Fruit fly (Drosophila melanogaster) whole organism, embryonic: Measurements from ENCODE around the gene Teh1.

Experiments
- Abd-B ChIP-seq: fragments of 200-800 bp; sonication (Bioruptor generic); optimal IDR thresholded peaks from 2 replicates; lab custom pipeline; 2018; ENCODE audit warnings: missing biosample characterization, mild to moderate bottlenecking, missing genetic modification characterization, moderate library complexity
- CG10209 ChIP-seq: fragments of 200-800 bp; sonication (Bioruptor generic); optimal IDR thresholded peaks from 3 replicates; lab custom pipeline; 2017; ENCODE audit warnings: missing biosample characterization, mild to moderate bottlenecking, missing genetic modification characterization, missing genetic modification reagents
- CG1024 ChIP-seq: fragments of 200-800 bp; sonication (Bioruptor generic); IDR thresholded peaks from 2 replicates; pipeline ENCODE4 v1.3.6; 2022; ENCODE audit warnings: missing biosample characterization, missing genetic modification characterization
- CG10366 ChIP-seq: fragments of 200-800 bp; sonication (Bioruptor generic); IDR thresholded peaks from 2 replicates; pipeline ENCODE4 v1.3.6; 2022; ENCODE audit warnings: missing biosample characterization, missing genetic modification characterization
- CG10543 ChIP-seq: fragments of 200-800 bp; sonication (Bioruptor generic); optimal IDR thresholded peaks from 3 replicates; lab custom pipeline; 2017; ENCODE audit warnings: missing biosample characterization, mild to moderate bottlenecking, missing genetic modification characterization, moderate library complexity
- CG11695 ChIP-seq: fragments of 200-800 bp; sonication (Bioruptor generic); IDR thresholded peaks from 3 replicates; pipeline ENCODE4 v1.3.6; 2022; ENCODE audit warnings: missing biosample characterization, missing genetic modification characterization
- CG11696 ChIP-seq: fragments of 200-800 bp; sonication (Bioruptor generic); IDR thresholded peaks from 2 replicates; pipeline ENCODE4 v1.3.6; 2022; ENCODE audit warnings: missing biosample characterization, missing genetic modification characterization
- CG11723 ChIP-seq: fragments of 200-800 bp; sonication (Bioruptor generic); optimal IDR thresholded peaks from 2 replicates; lab custom pipeline; 2017; ENCODE audit warnings: missing biosample characterization, mild to moderate bottlenecking, missing genetic modification characterization
- CG12219 ChIP-seq: fragments of 200-800 bp; sonication (Bioruptor generic); optimal IDR thresholded peaks from 3 replicates; lab custom pipeline; 2018; ENCODE audit warnings: missing biosample characterization, mild to moderate bottlenecking, missing genetic modification characterization
- CG12659 ChIP-seq: fragments of 200-800 bp; sonication (Bioruptor generic); optimal IDR thresholded peaks from 3 replicates; lab custom pipeline; 2017; ENCODE audit warnings: mild to moderate bottlenecking, missing biosample characterization, missing genetic modification reagents, missing genetic modification characterization
- CG1603 ChIP-seq: fragments of 200-800 bp; sonication (Bioruptor generic); optimal IDR thresholded peaks from 2 replicates; lab custom pipeline; 2019; ENCODE audit warnings: missing biosample characterization, mild to moderate bottlenecking, missing genetic modification characterization, moderate library complexity
- CG1832 ChIP-seq: fragments of 200-800 bp; sonication (Bioruptor generic); optimal IDR thresholded peaks from 2 replicates; lab custom pipeline; 2017; ENCODE audit warnings: missing biosample characterization, mild to moderate bottlenecking, missing genetic modification characterization, inconsistent platforms
- CG2116 ChIP-seq: fragments of 200-800 bp; sonication (Bioruptor generic); optimal IDR thresholded peaks from 3 replicates; lab custom pipeline; 2018; ENCODE audit warnings: missing biosample characterization, mild to moderate bottlenecking, missing genetic modification characterization
- CG2120 ChIP-seq: fragments of 200-800 bp; sonication (Bioruptor generic); optimal IDR thresholded peaks from 3 replicates; lab custom pipeline; 2016; ENCODE audit warnings: missing biosample characterization, missing genetic modification characterization
- CG3065 ChIP-seq: fragments of 200-800 bp; sonication (Bioruptor generic); optimal IDR thresholded peaks from 2 replicates; lab custom pipeline; 2016; ENCODE audit warnings: missing biosample characterization, missing genetic modification characterization
- CG4424 ChIP-seq: fragments of 200-800 bp; sonication (Bioruptor generic); optimal IDR thresholded peaks from 3 replicates; lab custom pipeline; 2016; ENCODE audit warnings: missing biosample characterization, missing genetic modification characterization
- CG4730 ChIP-seq: fragments of 200-800 bp; sonication (Bioruptor generic); IDR thresholded peaks from 2 replicates; pipeline ENCODE4 v1.3.6; 2022; ENCODE audit warnings: missing biosample characterization, missing genetic modification characterization
- CG8290 ChIP-seq, 3 experiments: fragments of 200-800 bp; sonication (Bioruptor generic); optimal IDR thresholded peaks; 2 replicates each; lab custom pipeline; 2016 to 2019; ENCODE audit warnings: missing biosample characterization in 3 of 3, missing genetic modification characterization in 3 of 3, mild to moderate bottlenecking in 2 of 3, moderate library complexity in 1 of 3
- CG8388 ChIP-seq: fragments of 200-800 bp; sonication (Bioruptor generic); optimal IDR thresholded peaks from 2 replicates; lab custom pipeline; 2019; ENCODE audit warnings: missing biosample characterization, mild to moderate bottlenecking, missing genetic modification characterization, moderate library complexity
- CG9609 ChIP-seq: fragments of 200-800 bp; sonication (Bioruptor generic); optimal IDR thresholded peaks from 3 replicates; lab custom pipeline; 2016; ENCODE audit warnings: missing biosample characterization, missing genetic modification characterization
- D19A ChIP-seq: fragments of 200-800 bp; optimal IDR thresholded peaks from 3 replicates; lab custom pipeline; 2019; ENCODE audit warnings: missing biosample characterization, mild to moderate bottlenecking, missing genetic modification characterization, moderate library complexity
- Deaf1 ChIP-seq: fragments of 200-800 bp; optimal IDR thresholded peaks from 3 replicates; lab custom pipeline; 2019; ENCODE audit warnings: missing biosample characterization, mild to moderate bottlenecking, missing genetic modification characterization, moderate library complexity
- HmgZ ChIP-seq: fragments of 200-800 bp; sonication (Bioruptor generic); optimal IDR thresholded peaks from 2 replicates; lab custom pipeline; 2018; ENCODE audit warnings: missing biosample characterization, mild to moderate bottlenecking, missing genetic modification characterization
- Hr51 ChIP-seq, 2 experiments: fragments of 200-800 bp; sonication (Bioruptor generic); optimal IDR thresholded peaks; 2 replicates in 1 of 2; 3 replicates in 1 of 2; lab custom pipeline; 2016 to 2018; ENCODE audit warnings: missing biosample characterization in 2 of 2, missing genetic modification characterization in 2 of 2, mild to moderate bottlenecking in 1 of 2, moderate library complexity in 1 of 2
- Kr ChIP-seq: fragments of 200-800 bp; sonication (Bioruptor generic); optimal IDR thresholded peaks from 2 replicates; lab custom pipeline; 2017; ENCODE audit warnings: missing biosample characterization, mild to moderate bottlenecking, missing genetic modification characterization
- Meics ChIP-seq: fragments of 200-800 bp; sonication (Bioruptor generic); optimal IDR thresholded peaks from 2 replicates; lab custom pipeline; 2017; ENCODE audit warnings: missing biosample characterization, mild to moderate bottlenecking, missing genetic modification characterization
- Rx ChIP-seq: fragments of 200-800 bp; sonication (Bioruptor generic); IDR thresholded peaks from 2 replicates; pipeline ENCODE4 v1.3.6; 2022; ENCODE audit warnings: missing biosample characterization, missing genetic modification characterization
- Ssrp ChIP-seq: fragments of 200-800 bp; sonication (Bioruptor generic); optimal IDR thresholded peaks from 2 replicates; lab custom pipeline; 2018; ENCODE audit warnings: missing biosample characterization, mild to moderate bottlenecking, missing genetic modification characterization, moderate library complexity
- br ChIP-seq: fragments of >200 bp; optimal IDR thresholded peaks from 2 replicates; lab custom pipeline; 2017
- cato ChIP-seq: fragments of 200-800 bp; sonication (Bioruptor generic); optimal IDR thresholded peaks from 2 replicates; lab custom pipeline; 2016; ENCODE audit warnings: missing biosample characterization, missing genetic modification characterization, borderline replicate concordance
- crol ChIP-seq: fragments of 200-800 bp; sonication (Bioruptor generic); IDR thresholded peaks from 2 replicates; pipeline ENCODE4 v1.3.6; 2022; ENCODE audit warnings: missing biosample characterization, missing genetic modification characterization
- crp ChIP-seq, 2 experiments: fragments of 200-800 bp; sonication (Bioruptor generic); optimal IDR thresholded peaks; 2 replicates in 1 of 2; 3 replicates in 1 of 2; lab custom pipeline; 2017; ENCODE audit warnings: missing biosample characterization in 2 of 2, missing genetic modification characterization in 2 of 2, mild to moderate bottlenecking in 1 of 2, moderate library complexity in 1 of 2
- fu2 ChIP-seq: fragments of 200-800 bp; sonication (Bioruptor generic); optimal IDR thresholded peaks from 2 replicates; lab custom pipeline; 2016; ENCODE audit warnings: missing biosample characterization, missing genetic modification characterization
- gcm2 ChIP-seq: fragments of 200-800 bp; sonication (Bioruptor generic); optimal IDR thresholded peaks from 2 replicates; lab custom pipeline; 2016; ENCODE audit warnings: missing biosample characterization, missing genetic modification characterization
- grau ChIP-seq: fragments of 200-800 bp; optimal IDR thresholded peaks from 3 replicates; lab custom pipeline; 2019; ENCODE audit warnings: missing biosample characterization, mild to moderate bottlenecking, missing genetic modification characterization, moderate library complexity
- jigr1 ChIP-seq: fragments of 200-800 bp; sonication (Bioruptor generic); IDR thresholded peaks from 3 replicates; pipeline ENCODE4 v1.3.6; 2022; ENCODE audit warnings: missing biosample characterization, missing genetic modification characterization
- jumu ChIP-seq: fragments of 200-800 bp; sonication (Bioruptor generic); optimal IDR thresholded peaks from 3 replicates; lab custom pipeline; 2016; ENCODE audit warnings: missing biosample characterization, missing genetic modification characterization
- kah ChIP-seq: fragments of 200-800 bp; sonication (Bioruptor generic); optimal IDR thresholded peaks from 2 replicates; lab custom pipeline; 2018; ENCODE audit warnings: missing biosample characterization, mild to moderate bottlenecking, missing genetic modification characterization
- nerfin-1 ChIP-seq: fragments of 200-800 bp; sonication (Bioruptor generic); optimal IDR thresholded peaks from 3 replicates; lab custom pipeline; 2019; ENCODE audit warnings: missing biosample characterization, mild to moderate bottlenecking, missing genetic modification characterization, moderate library complexity
- otp ChIP-seq: fragments of 200-800 bp; sonication (Bioruptor generic); IDR thresholded peaks from 3 replicates; pipeline ENCODE4, ENCODE4 v1.3.6; 2022; ENCODE audit warnings: missing biosample characterization, missing genetic modification characterization
- pb ChIP-seq: fragments of 200-800 bp; sonication (Bioruptor generic); optimal IDR thresholded peaks from 3 replicates; lab custom pipeline; 2016; ENCODE audit warnings: missing biosample characterization, missing genetic modification characterization
- pfk ChIP-seq: fragments of 200-800 bp; sonication (Bioruptor generic); optimal IDR thresholded peaks from 2 replicates; lab custom pipeline; 2018; ENCODE audit warnings: missing biosample characterization, mild to moderate bottlenecking, missing genetic modification characterization, moderate library complexity
- pum ChIP-seq: fragments of 200-800 bp; sonication (Bioruptor generic); optimal IDR thresholded peaks from 2 replicates; lab custom pipeline; 2016; ENCODE audit warnings: missing biosample characterization, missing genetic modification characterization
- sob ChIP-seq: fragments of 200-800 bp; sonication (Bioruptor generic); IDR thresholded peaks from 2 replicates; pipeline ENCODE4 v1.3.6; 2022; ENCODE audit warnings: missing biosample characterization, missing genetic modification characterization
- ssp ChIP-seq: fragments of 200-800 bp; sonication (Bioruptor generic); IDR thresholded peaks from 2 replicates; pipeline ENCODE4 v1.3.6; 2022; ENCODE audit warnings: missing biosample characterization, missing genetic modification characterization
- tna ChIP-seq: fragments of 200-800 bp; sonication (Bioruptor generic); IDR thresholded peaks from 2 replicates; pipeline ENCODE4 v1.3.6; 2022; ENCODE audit warnings: missing biosample characterization, missing genetic modification characterization; ENCODE audit not compliant: partially characterized antibody
- tx ChIP-seq: fragments of 200-800 bp; sonication (Bioruptor generic); optimal IDR thresholded peaks from 2 replicates; lab custom pipeline; 2016; ENCODE audit warnings: missing biosample characterization, missing genetic modification characterization
- unc-4 ChIP-seq: fragments of 200-800 bp; sonication (Bioruptor generic); IDR thresholded peaks from 2 replicates; pipeline ENCODE4 v1.3.6; 2022; ENCODE audit warnings: missing biosample characterization, missing genetic modification characterization; ENCODE audit not compliant: partially characterized antibody
- vvl ChIP-seq: fragments of 200-800 bp; sonication (Bioruptor generic); IDR thresholded peaks from 2 replicates; pipeline ENCODE4 v1.3.6; 2022; ENCODE audit warnings: missing biosample characterization, missing genetic modification characterization
- zen ChIP-seq: fragments of 200-800 bp; sonication (Bioruptor generic); optimal IDR thresholded peaks from 3 replicates; lab custom pipeline; 2018; ENCODE audit warnings: missing biosample characterization, mild to moderate bottlenecking, missing genetic modification characterization, moderate library complexity

Gene Teh1

DNA sequence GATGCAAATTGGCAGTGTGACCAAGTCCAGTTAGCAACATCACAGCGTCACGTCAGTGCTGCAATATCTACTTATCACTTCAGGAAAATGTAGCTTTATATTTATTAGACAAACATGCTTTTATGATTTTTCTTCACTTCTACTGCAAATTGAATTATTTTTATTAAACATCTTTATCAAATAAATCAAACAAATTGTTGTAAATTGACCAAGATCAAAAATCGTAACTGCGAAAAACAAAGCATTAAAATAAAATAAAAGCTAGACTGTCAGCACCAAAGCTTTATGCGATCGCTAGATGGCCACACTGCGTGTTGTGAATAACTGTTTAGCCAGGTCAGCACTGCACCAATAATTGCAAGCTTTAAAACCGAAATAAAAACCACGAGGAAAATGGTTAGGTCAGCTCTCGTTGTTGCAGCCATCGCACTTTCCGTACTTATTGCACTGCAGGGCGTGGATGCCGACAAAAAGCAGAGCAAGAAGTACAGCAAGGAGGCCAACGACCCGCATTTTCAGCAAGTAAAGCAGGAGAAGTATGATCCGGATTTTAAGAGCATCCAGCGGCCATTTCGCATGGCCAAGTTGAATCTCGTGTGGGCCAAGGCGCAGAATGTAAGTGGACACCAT lies 76.6 kb downstream of the Teh1 start, which contains the start of the genes CG12945 and CG8507 (continued):
- TF ChIP-seq CG10209 (GFP tag; lab: Kevin White, UChicago) (peak; percentile 16), CG3065 (GFP tag; lab: Kevin White, UChicago) (no peak), jigr1 (GFP tag; lab: Robert Waterston, UW) (no peak), CG8388 (GFP tag; lab: Kevin White, UChicago) (no peak), CG1024 (GFP tag; lab: Robert Waterston, UW) (no peak), zen (tag; lab: Kevin White, UChicago) (peak; percentile 25), otp (GFP tag; lab: Robert Waterston, UW) (no peak), CG11723 (no peak), CG1603 (tag; lab: Kevin White, UChicago) (peak; percentile 32), CG12219 (GFP tag; lab: Kevin White, UChicago) (no peak), CG8290 (GFP tag; optimal IDR thresholded peaks at IDR 0.05; lab: Kevin White, UChicago) (peak; percentile 45), CG8290 (tag; optimal IDR thresholded peaks at IDR 0.05; lab: Kevin White, UChicago) (no peak), cato (GFP tag; lab: Kevin White, UChicago) (no peak), CG4424 (GFP tag; lab: Kevin White, UChicago) (no peak), kah (GFP tag; lab: Kevin White, UChicago) (no peak), CG10366 (GFP tag; lab: Robert Waterston, UW) (no peak; the same call in 1 of the 2 replicates), CG2120 (GFP tag; lab: Kevin White, UChicago) (peak; percentile 79), grau (tag; lab: Kevin White, UChicago) (peak; percentile 63), crol (no peak), CG1832 (GFP tag; lab: Kevin White, UChicago) (no peak), Rx (no peak), Kr (no peak), CG2116 (GFP tag; lab: Kevin White, UChicago) (peak; percentile 59), pfk (no peak), CG4730 (GFP tag; lab: Robert Waterston, UW) (no peak), HmgZ (tag; lab: Kevin White, UChicago) (peak; percentile 77), vvl (peak; percentile 31; the same call in 1 of the 2 replicates), unc-4 (0 out of 2 replicates have a peak, but pooled peaks have one; percentile 31), Ssrp (peak; percentile 28), CG9609 (GFP tag; lab: Kevin White, UChicago) (peak; percentile 16), pum (GFP tag; lab: Kevin White, UChicago) (peak; percentile 15), br (no peak), tx (no peak), Hr51 (GFP tag; optimal IDR thresholded peaks at IDR 0.05; lab: Kevin White, UChicago) (no peak), Meics (GFP tag; lab: Kevin White, UChicago) (peak; percentile 52), tna (GFP tag; lab: Robert Waterston, UW) (no peak), sob (GFP tag; lab: Robert Waterston, UW) (peak; percentile 8; the same call in 1 of the 2 replicates), CG10543 (GFP tag; lab: Kevin White, UChicago) (no peak), Deaf1 (tag; lab: Kevin White, UChicago) (no peak), pb (GFP tag; lab: Kevin White, UChicago) (no peak), CG12659 (GFP tag; lab: Kevin White, UChicago) (peak; percentile 68), crp (GFP tag; optimal IDR thresholded peaks at IDR 0.05; lab: Kevin White, UChicago) (peak in 1 of 2 experiments; percentile 8), CG11695 (GFP tag; lab: Robert Waterston, UW) (no peak), nerfin-1 (no peak), CG11696 (GFP tag; lab: Robert Waterston, UW) (no peak), fu2 (GFP tag; lab: Kevin White, UChicago) (no peak), jumu (peak; percentile 28), D19A (tag; lab: Kevin White, UChicago) (no peak), ssp (GFP tag; lab: Robert Waterston, UW) (peak; percentile 40), Abd-B (GFP tag; lab: Kevin White, UChicago) (peak; percentile 76), gcm2 (no peak)
